Worm (Caenorhabditis elegans): ENCODE results near the gene srw-139.
"Not testable (repeated sequence)": the region's sequence is repeated elsewhere in the genome, so short reads cannot be mapped to it uniquely, and the experiment has no call there.

srw-139 gene

DNA sequence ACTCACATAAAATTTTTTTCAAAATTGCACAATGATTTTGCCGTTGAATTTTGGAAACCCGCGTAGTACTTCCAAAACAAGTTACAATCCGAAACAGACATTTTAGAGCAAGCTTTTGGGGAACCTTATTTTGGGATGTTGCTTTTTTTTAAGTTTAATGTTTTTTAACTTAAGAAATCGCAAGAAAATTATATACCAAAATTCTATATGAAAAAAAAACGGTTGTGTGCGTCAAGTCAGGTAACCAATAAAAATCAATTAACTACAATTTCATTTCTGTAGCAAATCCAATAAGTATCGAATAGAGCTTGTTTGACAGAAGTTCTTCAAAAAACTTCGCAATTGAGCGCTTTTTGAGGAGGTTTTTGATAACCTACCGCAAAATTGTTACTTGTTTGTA is 1.9 kb downstream of the srw-139 start, which contains the start of gene srw-117:
srw-117 (minus strand) TSS at position 101 of the 400 bp plus-strand sequence.
- no peak for TF ChIP-seq unc-62 (GFP tag; optimal IDR thresholded peaks at IDR 0.05)

DNA sequence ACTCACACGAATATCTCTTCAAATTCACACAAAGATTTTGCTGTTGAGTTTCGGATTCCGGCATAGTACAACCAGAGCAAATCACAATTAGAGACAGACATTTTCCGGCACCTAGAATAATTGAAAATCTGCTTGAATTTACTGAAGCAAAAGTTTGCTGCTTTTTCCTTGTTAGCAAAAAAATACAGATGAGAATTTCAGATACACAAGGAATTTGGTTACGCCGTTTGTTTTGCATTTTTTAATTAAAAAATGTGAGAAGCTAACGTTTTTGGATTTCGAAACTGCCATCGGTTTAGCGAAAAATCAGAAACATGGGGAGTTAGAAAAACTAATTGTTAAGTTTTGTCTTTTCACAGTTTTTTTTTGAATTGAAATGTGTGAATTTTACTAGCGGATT is 5.2 kb downstream of the srw-139 start, which contains the start of gene srw-118:
srw-118 (minus strand) TSS at position 101 of the 400 bp plus-strand sequence.
- TF ChIP-seq unc-62 (GFP tag; optimal IDR thresholded peaks at IDR 0.05): no peak

DNA sequence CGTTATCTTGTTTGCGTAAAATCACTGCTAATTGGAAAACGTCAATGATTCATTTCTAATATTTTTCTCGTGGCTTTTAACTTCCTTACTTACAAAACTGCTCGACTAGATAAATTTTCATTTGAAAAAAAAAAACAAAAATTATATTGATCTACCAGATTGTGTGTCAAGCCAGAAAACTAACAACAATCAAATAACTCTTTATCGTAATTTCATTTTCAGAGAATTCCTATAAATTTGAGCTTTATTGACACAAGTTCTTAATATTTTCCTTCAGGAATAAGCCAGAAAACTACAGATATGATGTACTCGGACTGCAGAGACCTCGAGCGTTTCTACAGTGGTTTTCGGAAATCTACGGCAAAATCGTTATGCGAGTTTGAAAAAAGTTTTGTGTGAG is 8.9 kb downstream of the srw-139 start, which contains the start of gene srw-124:
srw-124 (plus strand) TSS at position 301 of the 400 bp plus-strand sequence.
- no peak for TF ChIP-seq unc-62 (GFP tag; optimal IDR thresholded peaks at IDR 0.05)

DNA sequence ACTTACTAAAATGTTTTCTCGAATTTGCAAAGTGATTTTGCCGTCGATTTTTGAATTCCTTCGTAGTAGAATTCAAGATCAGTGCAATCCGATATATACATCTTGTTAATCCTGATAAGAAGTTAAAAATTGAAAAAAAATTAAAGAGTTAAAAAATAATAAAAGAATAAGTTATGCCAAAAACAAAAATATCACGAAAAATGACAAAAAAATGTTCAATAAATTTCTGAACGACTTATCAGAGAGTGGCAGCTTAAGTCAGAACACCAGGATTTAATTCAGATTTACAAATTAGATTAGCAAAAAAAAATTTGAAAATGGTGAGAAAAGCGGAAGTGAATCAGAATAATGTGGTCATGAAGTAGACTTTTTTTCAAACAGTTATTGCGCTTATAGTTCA is 9.9 kb downstream of the srw-139 start, which contains the start of gene srw-123:
srw-123 (minus strand) TSS at position 101 of the 400 bp plus-strand sequence.
- TF ChIP-seq unc-62 (GFP tag; optimal IDR thresholded peaks at IDR 0.05): not testable (repeated sequence)

DNA sequence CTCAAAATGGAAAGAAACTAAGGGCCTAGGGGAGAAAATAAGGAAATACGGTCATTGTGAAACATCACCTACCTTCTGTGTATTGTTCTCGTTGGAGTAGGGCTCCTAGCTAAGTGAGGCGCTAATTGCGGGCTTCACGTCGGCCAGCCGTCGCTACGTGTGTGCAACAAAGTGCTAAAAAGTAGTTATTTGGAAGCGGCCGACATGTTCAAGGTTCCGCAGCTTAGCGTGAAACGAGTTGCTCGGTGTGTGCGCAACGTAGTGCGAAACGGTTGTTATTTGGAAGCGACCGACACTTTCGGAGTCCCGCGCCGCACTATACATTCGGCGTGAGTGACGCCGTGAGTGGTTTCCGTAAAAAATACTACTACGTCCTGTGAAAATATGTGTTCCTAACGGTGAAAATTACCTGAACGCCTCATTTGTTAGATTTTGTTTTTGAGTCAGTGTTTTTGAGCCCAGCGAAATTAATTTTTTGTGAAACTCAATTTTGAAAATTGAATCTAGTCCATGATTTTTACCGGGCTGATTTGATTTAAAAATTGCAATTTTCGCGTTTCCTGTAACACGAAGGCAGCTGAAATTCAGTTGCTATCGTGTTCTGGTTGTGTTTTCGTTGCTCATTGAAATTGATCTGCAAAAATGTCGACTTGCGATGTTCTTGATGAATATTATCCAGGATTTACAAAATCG is 13.8 kb downstream of the srw-139 start, which contains the start of gene srw-129:
srw-129 (plus strand) TSS at position 643 of the 693 bp plus-strand sequence.
- no peak for TF ChIP-seq unc-62 (GFP tag; optimal IDR thresholded peaks at IDR 0.05)

DNA sequence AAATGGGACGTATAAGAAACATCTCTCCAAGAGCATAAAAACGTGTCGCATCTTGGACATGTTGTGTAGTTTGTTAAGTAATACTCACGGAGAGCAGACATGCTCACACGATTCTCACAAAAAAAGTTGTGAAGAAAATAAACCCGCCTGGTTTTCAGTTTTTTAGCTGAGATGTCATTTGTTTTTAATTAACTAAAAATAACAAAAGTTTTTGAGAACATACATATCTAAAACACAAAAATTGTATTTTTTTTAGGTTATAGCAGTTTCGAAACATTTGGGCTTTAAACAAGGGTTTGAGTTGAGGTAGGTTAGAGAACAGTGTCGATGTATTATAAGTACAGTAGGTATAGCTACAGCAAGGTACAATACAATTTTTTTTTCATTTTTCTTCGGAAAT is 20.4 kb downstream of the srw-139 start, which contains the start of gene srh-88:
srh-88 (minus strand) TSS at position 101 of the 400 bp plus-strand sequence.
- no peak for TF ChIP-seq unc-62 (GFP tag; optimal IDR thresholded peaks at IDR 0.05)

DNA sequence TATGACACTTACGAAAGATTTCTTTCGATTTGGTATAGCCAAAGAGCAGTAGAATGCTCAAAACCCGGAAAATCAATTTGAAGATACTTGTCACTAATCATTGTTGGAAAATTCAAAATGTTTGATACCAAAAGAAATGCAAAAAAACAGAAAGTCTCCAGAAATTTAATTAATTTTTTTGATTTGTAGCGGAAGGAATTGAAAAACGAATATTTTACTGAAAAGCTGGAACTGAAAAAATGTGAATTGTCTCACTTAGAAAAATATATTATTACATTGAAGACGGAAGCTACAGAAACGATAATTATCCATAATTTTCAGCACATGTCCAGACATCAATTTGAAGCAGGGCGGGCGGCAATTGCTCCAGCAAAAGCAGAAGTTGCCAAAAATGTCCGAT is 22.2 kb downstream of the srw-139 start, which contains the start of gene srw-138:
srw-138 (minus strand) TSS at position 101 of the 400 bp plus-strand sequence.
- TF ChIP-seq unc-62 (GFP tag; optimal IDR thresholded peaks at IDR 0.05): no peak

DNA sequence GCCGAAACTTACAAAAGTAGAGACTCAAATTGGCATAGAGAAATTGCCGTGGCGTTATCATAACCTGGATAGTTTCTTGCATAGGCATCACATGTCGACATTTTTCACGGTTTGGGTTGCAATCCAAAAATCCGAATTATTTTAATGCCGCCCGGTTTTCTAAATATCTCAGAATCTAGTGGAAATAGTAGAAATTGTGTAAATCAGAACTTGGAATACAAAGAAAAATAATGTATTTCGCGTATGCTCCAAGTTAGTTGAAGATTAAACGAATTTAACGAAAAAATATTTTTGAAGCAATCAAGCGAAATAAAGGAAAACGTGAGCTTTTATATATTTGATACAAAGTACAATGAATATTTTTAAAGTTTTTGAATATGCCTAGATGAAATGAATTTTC is 24.3 kb downstream of the srw-139 start, which contains the start of gene srw-144:
srw-144 (minus strand) TSS at position 101 of the 400 bp plus-strand sequence.
- no peak for TF ChIP-seq unc-62 (GFP tag; optimal IDR thresholded peaks at IDR 0.05)

DNA sequence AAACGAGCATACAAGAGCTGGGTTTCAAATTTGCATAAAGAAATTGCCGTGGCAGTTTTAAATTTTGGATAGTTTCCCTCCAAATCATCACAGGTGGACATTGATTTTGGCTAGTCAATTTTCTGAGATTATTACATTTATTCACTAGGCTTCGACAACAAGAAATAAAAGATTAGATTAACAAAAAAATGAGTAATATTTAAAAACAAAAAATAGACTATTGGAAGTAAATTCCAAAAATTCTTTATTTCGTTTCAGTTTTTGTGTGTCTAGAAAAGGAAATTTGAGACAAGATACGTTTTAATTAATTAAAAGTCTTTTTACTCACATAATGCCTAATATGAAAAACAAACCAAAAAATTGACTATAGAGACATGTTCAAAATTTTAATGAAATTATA is 27.0 kb downstream of the srw-139 start, which contains the start of gene srw-142:
srw-142 (minus strand) TSS at position 101 of the 400 bp plus-strand sequence.
- no peak for TF ChIP-seq unc-62 (GFP tag; optimal IDR thresholded peaks at IDR 0.05)

DNA sequence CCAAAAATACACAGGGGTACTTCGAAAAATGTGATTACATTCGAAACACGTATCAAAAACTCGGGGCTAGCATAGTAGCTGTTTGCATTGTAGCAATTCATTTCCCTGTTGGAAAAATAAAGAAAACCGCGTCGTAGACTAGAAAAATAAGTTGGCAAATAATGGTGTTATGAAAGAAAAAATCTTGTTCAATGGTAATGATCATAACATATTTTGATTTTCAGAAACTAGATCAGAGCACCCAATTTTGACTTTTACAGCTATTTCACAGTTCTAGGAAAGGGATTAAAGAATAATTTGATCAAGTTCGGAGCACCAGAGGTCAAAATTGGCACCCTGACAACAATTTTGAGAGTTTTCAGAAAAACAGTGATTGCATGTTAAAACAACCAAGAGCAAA is 29.9 kb downstream of the srw-139 start, which contains the start of gene srh-248:
srh-248 (minus strand) TSS at position 101 of the 400 bp plus-strand sequence.
- not testable (repeated sequence) for TF ChIP-seq unc-62 (GFP tag; optimal IDR thresholded peaks at IDR 0.05)

DNA sequence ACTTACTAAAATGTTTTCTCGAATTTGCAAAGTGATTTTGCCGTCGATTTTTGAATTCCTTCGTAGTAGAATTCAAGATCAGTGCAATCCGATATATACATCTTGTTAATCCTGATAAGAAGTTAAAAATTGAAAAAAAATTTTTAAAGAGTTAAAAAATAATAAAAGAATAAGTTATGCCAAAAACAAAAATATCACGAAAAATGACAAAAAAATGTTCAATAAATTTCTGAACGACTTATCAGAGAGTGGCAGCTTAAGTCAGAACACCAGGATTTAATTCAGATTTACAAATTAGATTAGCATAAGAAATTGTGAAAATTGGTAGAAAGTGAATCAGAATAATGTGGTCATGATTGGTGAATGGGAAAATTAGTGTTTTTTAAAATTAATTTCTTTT is 33.1 kb downstream of the srw-139 start, which contains the start of gene srw-122:
srw-122 (minus strand) TSS at position 101 of the 400 bp plus-strand sequence.
- not testable (repeated sequence) for TF ChIP-seq unc-62 (GFP tag; optimal IDR thresholded peaks at IDR 0.05)

DNA sequence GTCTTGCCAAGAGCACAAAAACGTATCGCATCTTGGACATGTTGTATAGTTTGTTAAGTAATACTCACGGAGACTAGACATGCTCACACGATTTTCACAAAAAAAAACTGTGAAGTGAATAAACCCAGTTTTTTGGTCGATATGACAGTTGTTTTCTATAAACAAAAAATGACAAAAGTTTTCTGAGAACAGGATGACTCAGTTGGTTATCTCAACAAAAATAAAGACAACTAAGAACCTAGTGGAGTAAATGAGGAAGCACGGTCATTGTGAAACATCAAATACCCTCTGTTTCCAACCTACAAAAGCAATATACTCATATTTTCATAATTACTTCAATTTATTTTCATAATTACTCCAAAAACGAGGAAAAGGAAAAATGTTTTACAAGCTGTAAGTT is 39.6 kb downstream of the srw-139 start, which contains the start of gene srh-87:
srh-87 (minus strand) TSS at position 101 of the 400 bp plus-strand sequence.
- TF ChIP-seq unc-62 (GFP tag; optimal IDR thresholded peaks at IDR 0.05): no peak

DNA sequence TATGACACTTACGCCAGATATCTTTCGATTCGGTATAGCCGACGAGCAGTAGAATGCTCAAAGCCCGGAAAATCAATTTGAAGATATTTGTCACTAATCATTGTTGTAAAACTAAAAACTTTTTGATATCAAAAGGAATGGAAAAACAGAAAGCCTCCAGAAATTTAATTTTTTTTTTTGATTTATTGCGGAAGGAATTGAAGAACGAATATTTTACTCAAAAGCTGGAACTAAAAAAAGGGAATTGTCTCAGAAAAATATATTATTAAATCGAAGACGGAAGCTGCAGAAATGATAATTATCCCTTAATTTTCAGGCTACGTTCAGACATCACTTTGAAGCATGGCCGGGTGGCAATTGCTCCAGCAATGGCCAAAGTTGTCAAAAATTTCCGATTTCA is 41.4 kb downstream of the srw-139 start, which contains the start of gene srw-137:
srw-137 (minus strand) TSS at position 101 of the 400 bp plus-strand sequence.
- no peak for TF ChIP-seq unc-62 (GFP tag; optimal IDR thresholded peaks at IDR 0.05)

DNA sequence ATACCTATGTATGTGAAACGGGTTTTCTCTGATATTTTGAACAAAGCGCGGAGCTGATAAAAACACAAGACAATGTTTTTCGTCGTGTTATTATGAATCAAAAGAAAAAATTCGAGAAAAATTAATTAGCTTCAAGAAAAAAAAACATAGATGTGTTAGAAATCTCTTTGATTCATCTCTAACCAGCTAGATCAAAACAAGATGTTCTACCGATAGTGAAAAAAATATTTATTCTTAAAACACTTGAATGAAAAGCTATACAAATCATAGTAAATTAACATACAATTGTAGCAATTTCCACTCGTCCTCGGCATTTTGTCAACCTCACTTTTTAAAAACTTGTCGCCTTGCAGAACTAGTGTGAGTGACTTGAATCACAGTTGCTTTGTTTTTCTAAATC is 43.0 kb downstream of the srw-139 start:
- no peak for TF ChIP-seq unc-62 (GFP tag; optimal IDR thresholded peaks at IDR 0.05)

DNA sequence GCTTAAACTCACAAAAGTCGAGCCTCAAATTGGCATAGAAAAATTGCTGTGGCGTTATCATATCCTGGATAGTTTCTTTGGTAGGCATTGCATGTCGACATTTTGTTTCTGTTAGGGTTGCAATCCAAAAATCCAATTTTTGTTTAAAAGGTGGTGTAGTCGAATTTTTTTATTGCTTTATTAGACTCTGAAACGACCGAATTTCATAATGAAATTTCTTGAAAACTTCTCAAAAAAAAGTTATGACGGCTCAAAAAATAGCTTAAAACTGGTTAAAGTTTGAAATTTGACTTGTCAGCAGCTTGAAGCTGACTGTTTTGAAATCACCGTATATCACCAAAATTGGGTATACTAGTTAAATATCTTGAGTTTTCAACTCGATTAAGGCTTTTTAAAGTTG is 43.8 kb downstream of the srw-139 start, which contains the start of gene srw-143:
srw-143 (minus strand) TSS at position 101 of the 400 bp plus-strand sequence.
- no peak for TF ChIP-seq unc-62 (GFP tag; optimal IDR thresholded peaks at IDR 0.05)

DNA sequence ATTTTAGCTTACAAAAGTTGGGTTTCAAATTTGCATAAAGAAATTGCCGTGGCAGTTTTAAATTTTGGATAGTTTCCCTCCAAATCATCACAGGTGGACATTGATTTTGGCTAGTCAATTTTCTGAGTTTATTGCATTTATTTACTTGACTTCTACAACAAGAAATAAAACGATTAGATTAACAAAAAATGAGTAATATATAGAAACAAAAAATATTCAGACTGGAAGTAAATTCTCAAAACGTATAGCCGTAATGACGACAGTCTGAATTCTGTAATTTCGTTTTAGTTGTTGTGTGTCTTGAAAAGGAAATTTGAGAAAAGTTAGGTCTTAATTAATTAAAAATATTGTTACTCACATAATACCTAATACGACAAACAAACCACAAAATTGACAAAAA is 46.7 kb downstream of the srw-139 start, which contains the start of gene srw-141:
srw-141 (minus strand) TSS at position 101 of the 400 bp plus-strand sequence.
- no peak for TF ChIP-seq unc-62 (GFP tag; optimal IDR thresholded peaks at IDR 0.05)
